Fruit fly (Drosophila melanogaster) whole organism, wandering third instar larva: ENCODE measurements around the gene CG14424.

Source experiments
- Abd-B ChIP-seq: fragments of >200 bp; optimal IDR thresholded peaks from 2 replicates; lab custom pipeline; 2017; ENCODE audit warnings: missing biosample characterization, missing genetic modification characterization
- Mio ChIP-seq: sonication (Bioruptor generic); optimal IDR thresholded peaks from 2 replicates; lab custom pipeline; 2016; ENCODE audit warnings: missing biosample characterization, missing genetic modification characterization
- Myc ChIP-seq: fragments of >200 bp; optimal IDR thresholded peaks from 2 replicates; lab custom pipeline; 2017
- Sp1 ChIP-seq: fragments of 200-800 bp; sonication (Bioruptor generic); optimal IDR thresholded peaks from 3 replicates; lab custom pipeline; 2019; ENCODE audit warnings: missing biosample characterization, mild to moderate bottlenecking, missing genetic modification characterization, moderate library complexity
- h ChIP-seq: fragments of 200-800 bp; sonication (Bioruptor generic); optimal IDR thresholded peaks from 3 replicates; lab custom pipeline; 2016; ENCODE audit warnings: missing biosample characterization, mild to moderate bottlenecking, missing genetic modification characterization
- tai ChIP-seq: sonication (Bioruptor generic); optimal IDR thresholded peaks from 2 replicates; lab custom pipeline; 2016; ENCODE audit warnings: missing biosample characterization, missing genetic modification characterization

DNA sequence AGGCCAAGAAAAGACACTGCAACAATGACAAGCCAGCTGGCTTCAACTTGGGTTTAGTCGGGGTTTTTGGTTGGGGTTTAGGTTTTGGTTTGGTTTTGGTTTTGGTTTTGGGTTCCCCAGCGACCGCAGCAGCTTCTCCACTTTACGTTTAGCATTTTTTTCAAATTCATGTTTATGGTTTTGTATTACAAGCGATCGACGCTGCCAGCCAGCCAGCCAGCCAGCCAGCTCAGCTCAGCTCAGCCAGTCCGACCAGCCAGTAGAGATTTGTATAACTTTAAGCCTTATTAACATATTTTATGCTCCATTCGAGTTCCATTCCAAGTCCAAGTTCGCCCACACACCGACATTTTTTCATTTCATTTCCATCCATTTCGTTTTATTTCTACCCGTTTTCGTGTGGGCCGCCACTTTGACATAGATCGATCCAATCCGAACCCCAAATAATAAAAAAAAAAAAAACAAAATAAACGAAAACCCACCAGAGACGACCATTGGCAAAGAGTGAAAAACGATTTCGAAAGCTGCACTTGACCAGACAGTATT, 36.8 kb upstream of the CG14424 start:
- TF ChIP-seq Sp1 (GFP tag; lab: Kevin White, UChicago) (no peak), Myc (lab: Kevin White, UChicago) (no peak), tai (GFP tag; lab: Kevin White, UChicago) (no peak), h (GFP tag; lab: Kevin White, UChicago) (no peak), Mio (no peak), Abd-B (no peak)
